Worm (Caenorhabditis elegans): ENCODE data around the gene K09E9.7.

The K09E9.7 gene

DNA sequence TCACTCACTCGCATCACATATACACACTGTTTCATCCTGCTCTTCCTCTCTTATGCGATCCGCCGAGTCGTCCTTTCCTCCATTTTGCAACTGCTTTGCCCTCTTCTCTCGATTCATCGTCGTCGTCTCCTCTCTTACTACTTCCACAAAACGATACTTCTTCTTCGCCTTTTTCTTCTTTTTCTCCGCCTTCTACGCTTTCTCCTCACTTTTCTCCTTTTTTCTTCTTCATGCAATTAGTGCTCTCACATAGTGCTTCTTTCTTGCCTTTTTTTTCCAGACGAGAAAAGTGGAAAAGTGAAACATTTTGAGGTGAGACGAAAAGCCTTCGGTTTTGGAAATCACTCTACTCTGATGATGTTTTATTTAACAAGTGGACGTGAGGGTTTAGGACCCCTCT is 18.9 kb downstream of the K09E9.7 start:
- TF ChIP-seq jun-1 (tag; optimal IDR thresholded peaks at IDR 0.05) (no peak), sox-4 (tag; optimal IDR thresholded peaks at IDR 0.05) (no peak), nhr-84 (tag; optimal IDR thresholded peaks at IDR 0.05) (no peak), unc-30 (tag; optimal IDR thresholded peaks at IDR 0.05) (no peak), nhr-85 (tag) (no peak), fkh-8 (tag; optimal IDR thresholded peaks at IDR 0.05) (peak; percentile 12), lin-35 (GFP tag; optimal IDR thresholded peaks at IDR 0.05) (no peak), egl-13 (tag; optimal IDR thresholded peaks at IDR 0.05) (peak; percentile 22), mep-1 (tag; optimal IDR thresholded peaks at IDR 0.05) (peak; percentile 0), ceh-82 (tag; optimal IDR thresholded peaks at IDR 0.05) (peak in 1 of 3 experiments; percentile 42), tbx-2 (tag; optimal IDR thresholded peaks at IDR 0.05) (peak; percentile 28), nhr-47 (tag; optimal IDR thresholded peaks at IDR 0.05) (no peak), nhr-12 (tag; optimal IDR thresholded peaks at IDR 0.05) (no peak), lsy-2 (tag; optimal IDR thresholded peaks at IDR 0.05) (peak in 1 of 2 experiments; percentile 13), elt-3 (tag; optimal IDR thresholded peaks at IDR 0.05) (no peak), vab-15 (tag; optimal IDR thresholded peaks at IDR 0.05) (no peak), dsc-1 (tag; optimal IDR thresholded peaks at IDR 0.05) (peak; percentile 31), unc-86 (tag; optimal IDR thresholded peaks at IDR 0.05) (peak; percentile 31), lin-14 (GFP tag; optimal IDR thresholded peaks at IDR 0.05) (peak; percentile 65), nhr-20 (tag; optimal IDR thresholded peaks at IDR 0.05) (no peak), unc-130 (tag; optimal IDR thresholded peaks at IDR 0.05) (no peak)

DNA sequence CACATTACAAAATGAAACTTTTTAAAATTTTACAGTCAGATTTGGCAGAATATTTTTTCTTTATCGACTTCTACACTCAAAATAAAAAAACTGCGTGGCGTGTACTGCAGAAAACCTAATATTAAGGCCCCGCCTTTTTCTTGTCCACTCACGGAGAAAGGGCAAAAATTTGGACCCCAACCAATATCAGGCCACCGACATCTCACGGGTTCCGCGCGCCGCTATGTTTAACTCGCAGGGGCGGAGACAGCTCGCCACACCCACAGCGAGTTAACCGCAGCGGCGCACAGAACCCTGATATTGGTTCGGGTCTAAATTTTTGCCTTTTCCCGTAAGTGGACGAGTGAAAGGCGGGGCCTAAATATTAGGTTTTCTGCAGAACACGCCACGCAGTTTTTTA is 23.0 kb downstream of the K09E9.7 start:
- TF ChIP-seq xbp-1 (tag; optimal IDR thresholded peaks at IDR 0.05) (no peak), pqm-1 (tag; optimal IDR thresholded peaks at IDR 0.05) (no peak), mab-9 (GFP tag; IDR thresholded peaks at IDR 0.05) (0 out of 2 replicates have a peak, but pooled peaks have one; percentile 30), nhr-47 (tag; optimal IDR thresholded peaks at IDR 0.05) (peak; percentile 7), rnt-1 (tag; optimal IDR thresholded peaks at IDR 0.05) (no peak), snpc-4 (tag; optimal IDR thresholded peaks at IDR 0.05) (peak; percentile 92)

DNA sequence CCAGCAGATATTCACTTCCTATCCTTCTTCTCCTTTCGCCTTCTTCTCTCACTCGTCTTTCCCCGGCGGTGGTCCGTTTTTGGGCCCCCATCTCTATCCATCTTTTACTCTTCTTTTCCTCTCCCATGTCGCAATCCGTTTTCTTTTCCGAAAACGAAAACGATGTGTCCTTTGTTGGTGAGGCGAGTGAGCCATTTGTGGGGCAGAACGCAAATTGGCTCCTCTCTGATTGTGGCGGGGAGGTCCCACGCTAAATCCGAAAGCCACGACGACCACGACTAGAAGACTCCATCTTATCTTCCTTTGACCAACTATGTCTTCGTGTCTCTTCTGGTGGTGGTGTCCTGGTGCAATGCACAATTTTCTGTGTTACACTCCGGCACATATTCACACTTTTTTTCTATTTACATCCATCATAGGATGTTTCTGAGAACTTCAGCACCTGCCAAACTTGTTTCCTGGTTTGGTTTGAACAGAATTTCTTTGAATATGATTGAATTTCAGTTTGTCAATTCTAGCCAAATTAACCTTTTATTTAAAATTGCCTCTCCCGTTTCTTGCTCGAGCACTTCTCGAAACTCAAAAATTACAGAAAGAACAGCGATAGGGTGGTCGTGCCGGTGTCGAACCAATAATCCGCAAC is 25.6 kb downstream of the K09E9.7 start, which contains the start of gene pcdr-1:
Gene pcdr-1, plus strand, starts transcription at position 593 of the 643 bp plus-strand sequence.
- no peak for TF ChIP-seq ceh-88 (GFP tag; IDR thresholded peaks at IDR 0.05)
- no peak for TF ChIP-seq nhr-77 (tag; optimal IDR thresholded peaks at IDR 0.05)
- no peak for TF ChIP-seq ces-1 (GFP tag; optimal IDR thresholded peaks at IDR 0.05)
- TF ChIP-seq lsy-2 (tag; optimal IDR thresholded peaks at IDR 0.05), result no peak
- TF ChIP-seq aly-2 (tag; optimal IDR thresholded peaks at IDR 0.05), result no peak
- no peak for TF ChIP-seq tbx-2 (tag; optimal IDR thresholded peaks at IDR 0.05)
- TF ChIP-seq unc-86 (tag; optimal IDR thresholded peaks at IDR 0.05), result no peak
- no peak for TF ChIP-seq fos-1 (tag; optimal IDR thresholded peaks at IDR 0.05)
- TF ChIP-seq jun-1 (tag; optimal IDR thresholded peaks at IDR 0.05), result no peak
- TF ChIP-seq hlh-4 (tag; optimal IDR thresholded peaks at IDR 0.05), result peak; percentile 37
- no peak for TF ChIP-seq Y116A8C.19 (tag; optimal IDR thresholded peaks at IDR 0.05; ENCODE audit: borderline replicate concordance)
- TF ChIP-seq fkh-8 (tag; optimal IDR thresholded peaks at IDR 0.05), result no peak
- TF ChIP-seq nhr-76 (tag; optimal IDR thresholded peaks at IDR 0.05), result no peak
- TF ChIP-seq ceh-82 (tag; optimal IDR thresholded peaks at IDR 0.05), result no peak
- TF ChIP-seq elt-3 (tag; optimal IDR thresholded peaks at IDR 0.05), result no peak
- peak; percentile 16 for TF ChIP-seq nhr-71 (tag; optimal IDR thresholded peaks at IDR 0.05)
- no peak for TF ChIP-seq ceh-63 (GFP tag; optimal IDR thresholded peaks at IDR 0.05)
- no peak for TF ChIP-seq ceh-90 (tag; optimal IDR thresholded peaks at IDR 0.05)
- TF ChIP-seq alr-1 (tag; optimal IDR thresholded peaks at IDR 0.05; ENCODE audit: borderline replicate concordance), result no peak
- TF ChIP-seq vab-15 (tag; optimal IDR thresholded peaks at IDR 0.05), result no peak
- TF ChIP-seq lin-14 (GFP tag; optimal IDR thresholded peaks at IDR 0.05), result peak; percentile 65

All from whole organism, L1 larva.